Fruit fly (Drosophila melanogaster): ENCODE data around the gene CG17141.

Gene CG17141

dm6 chr3R:22719607-22719949 is 27.8 kb downstream of the CG17141 start (continued):
- TF ChIP-seq slp2 (GFP tag; optimal IDR thresholded peaks at IDR 0.05) (no peak), CG1233 (GFP tag; optimal IDR thresholded peaks at IDR 0.05) (peak; percentile 3), Asciz (GFP tag; optimal IDR thresholded peaks at IDR 0.05) (no peak), ewg (GFP tag; optimal IDR thresholded peaks at IDR 0.05) (no peak), az2 (GFP tag; optimal IDR thresholded peaks at IDR 0.05) (no peak), Dad (GFP tag; optimal IDR thresholded peaks at IDR 0.05) (no peak), fd64A (GFP tag; optimal IDR thresholded peaks at IDR 0.05) (no peak), pum (GFP tag; optimal IDR thresholded peaks at IDR 0.05) (peak; percentile 21), vnd (GFP tag; IDR thresholded peaks at IDR 0.05; ENCODE audit: partially characterized antibody) (no peak), dmrt11E (tag; optimal IDR thresholded peaks at IDR 0.05) (peak; percentile 32), mirr (GFP tag; optimal IDR thresholded peaks at IDR 0.05) (no peak), fd96Cb (tag; optimal IDR thresholded peaks at IDR 0.05) (peak; percentile 33), eyg (GFP tag; optimal IDR thresholded peaks at IDR 0.05) (no peak), Lim3 (GFP tag; IDR thresholded peaks at IDR 0.05) (no peak), Chrac-16 (GFP tag; optimal IDR thresholded peaks at IDR 0.05) (no peak), cas (GFP tag; IDR thresholded peaks at IDR 0.05) (no peak), CG10147 (GFP tag; optimal IDR thresholded peaks at IDR 0.05) (no peak), CG31365 (tag; optimal IDR thresholded peaks at IDR 0.05) (no peak), CG1529 (GFP tag; optimal IDR thresholded peaks at IDR 0.05) (no peak), CG2875 (GFP tag; optimal IDR thresholded peaks at IDR 0.05) (no peak), btn (GFP tag; optimal IDR thresholded peaks at IDR 0.05) (no peak), Ets97D (GFP tag; optimal IDR thresholded peaks at IDR 0.05) (no peak), usp (GFP tag; optimal IDR thresholded peaks at IDR 0.05) (no peak), zf30C (GFP tag; optimal IDR thresholded peaks at IDR 0.05) (peak; percentile 72), CG32767 (GFP tag; IDR thresholded peaks at IDR 0.05) (no peak), shn (GFP tag; optimal IDR thresholded peaks at IDR 0.05) (no peak), Hr51 (GFP tag; optimal IDR thresholded peaks at IDR 0.05) (peak in 1 of 2 experiments; percentile 41), CG2202 (tag; optimal IDR thresholded peaks at IDR 0.05) (no peak), CG16813 (GFP tag; IDR thresholded peaks at IDR 0.05; ENCODE audit: partially characterized antibody) (no peak), Eip74EF (GFP tag; optimal IDR thresholded peaks at IDR 0.05) (no peak), vvl (GFP tag; IDR thresholded peaks at IDR 0.05) (0 out of 2 replicates have a peak, but pooled peaks have one; percentile 23), crc (GFP tag; optimal IDR thresholded peaks at IDR 0.05) (no peak), ERR (GFP tag; optimal IDR thresholded peaks at IDR 0.05) (no peak), CG13296 (GFP tag; optimal IDR thresholded peaks at IDR 0.05) (no peak), da (GFP tag; optimal IDR thresholded peaks at IDR 0.05) (no peak), amos (GFP tag; IDR thresholded peaks at IDR 0.05; ENCODE audit: partially characterized antibody) (no peak), Nf-YA (GFP tag; IDR thresholded peaks at IDR 0.05) (no peak), NfI (GFP tag; optimal IDR thresholded peaks at IDR 0.05) (no peak), Sry-β (GFP tag; optimal IDR thresholded peaks at IDR 0.05) (no peak), p53 (GFP tag; optimal IDR thresholded peaks at IDR 0.05) (no peak), CG9817 (tag; optimal IDR thresholded peaks at IDR 0.05) (peak; percentile 23), CG8359 (GFP tag; optimal IDR thresholded peaks at IDR 0.05; ENCODE audit: borderline replicate concordance) (no peak), nau (GFP tag; optimal IDR thresholded peaks at IDR 0.05) (no peak), CG12071 (GFP tag; optimal IDR thresholded peaks at IDR 0.05) (peak; percentile 7), CG10321 (GFP tag; IDR thresholded peaks at IDR 0.05) (no peak), CG4360 (GFP tag; IDR thresholded peaks at IDR 0.05) (no peak), Doc2 (GFP tag; IDR thresholded peaks at IDR 0.05) (no peak), CG5953 (GFP tag; IDR thresholded peaks at IDR 0.05) (no peak), sima (GFP tag; optimal IDR thresholded peaks at IDR 0.05) (no peak), CG13775 (GFP tag; optimal IDR thresholded peaks at IDR 0.05) (no peak), Mad (GFP tag; optimal IDR thresholded peaks at IDR 0.05) (no peak), CG10565 (GFP tag; optimal IDR thresholded peaks at IDR 0.05) (no peak)
